Worm (Caenorhabditis elegans) whole organism, L4/young adult: ENCODE results near the gene nlp-66.

Experiments used
- W03F9.2 ChIP-seq: fragments of 150-350 bp; optimal IDR thresholded peaks from 2 replicates; lab custom pipeline; 2014; ENCODE audit warnings: missing biosample characterization, missing genetic modification characterization
- dao-5 ChIP-seq: sonication (generic microtip); optimal IDR thresholded peaks from 2 replicates; lab custom pipeline; 2016; ENCODE audit warnings: missing genotype, missing genetic modification characterization, moderate library complexity, missing compliant biosample characterization
- him-1 ChIP-seq: sonication (generic microtip); optimal IDR thresholded peaks from 2 replicates; lab custom pipeline; 2016; ENCODE audit warnings: missing genotype, missing genetic modification reagents, missing genetic modification characterization, missing compliant biosample characterization

Gene nlp-66

ce11 chrX:11116723-11117122 lies at the start of gene nlp-66:
nlp-66 (minus strand) TSS chrX:11116823.
- no peak for TF ChIP-seq dao-5 (tag; lab: Kevin White, UChicago)
- no peak for TF ChIP-seq him-1 (tag; lab: Kevin White, UChicago)
- no peak for TF ChIP-seq W03F9.2

DNA sequence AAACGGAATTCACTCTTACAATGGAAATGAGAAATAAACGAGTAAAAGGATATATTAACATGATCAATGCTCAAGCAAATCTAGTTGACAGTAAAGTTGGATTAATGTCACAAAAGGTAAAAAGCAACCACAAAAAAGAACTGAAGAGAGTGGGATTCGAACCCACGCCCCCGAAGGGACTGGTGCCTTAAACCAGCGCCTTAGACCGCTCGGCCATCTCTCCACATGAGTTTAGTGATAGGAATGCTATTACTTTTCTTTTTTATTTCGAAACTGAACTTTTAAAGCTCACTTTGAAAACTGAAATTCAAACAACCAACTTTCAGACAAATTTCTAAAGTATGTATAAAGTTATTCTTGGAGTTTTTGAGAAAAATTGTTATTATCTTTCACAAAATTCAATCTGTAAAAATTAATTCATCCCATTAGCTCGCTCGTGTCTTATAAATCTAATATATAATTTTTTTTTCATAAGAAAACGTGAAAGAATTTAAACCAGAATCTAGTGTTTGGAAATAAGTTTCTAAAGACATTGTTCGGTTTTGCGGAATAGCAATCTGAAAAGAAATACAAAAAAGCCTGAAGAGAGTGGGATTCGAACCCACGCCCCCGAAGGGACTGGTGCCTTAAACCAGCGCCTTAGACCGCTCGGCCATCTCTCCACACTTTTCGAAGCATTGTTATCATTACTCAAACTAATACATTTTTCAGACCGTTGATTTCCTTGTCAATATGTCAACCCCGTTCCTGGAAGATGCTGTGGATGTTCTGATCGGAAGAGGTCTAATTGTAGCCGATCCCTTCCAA lies 46.4 kb upstream of the nlp-66 start:
- TF ChIP-seq him-1 (tag; lab: Kevin White, UChicago): no peak

- TF ChIP-seq W03F9.2 (no peak), him-1 (tag; lab: Kevin White, UChicago) (no peak), dao-5 (tag; lab: Kevin White, UChicago) (no peak)
Observed at ce11 chrX:11160537-11160936, 43.9 kb upstream of the nlp-66 start, which contains the start of gene C05C9.1. C05C9.1 (plus strand) TSS chrX:11160837.

DNA sequence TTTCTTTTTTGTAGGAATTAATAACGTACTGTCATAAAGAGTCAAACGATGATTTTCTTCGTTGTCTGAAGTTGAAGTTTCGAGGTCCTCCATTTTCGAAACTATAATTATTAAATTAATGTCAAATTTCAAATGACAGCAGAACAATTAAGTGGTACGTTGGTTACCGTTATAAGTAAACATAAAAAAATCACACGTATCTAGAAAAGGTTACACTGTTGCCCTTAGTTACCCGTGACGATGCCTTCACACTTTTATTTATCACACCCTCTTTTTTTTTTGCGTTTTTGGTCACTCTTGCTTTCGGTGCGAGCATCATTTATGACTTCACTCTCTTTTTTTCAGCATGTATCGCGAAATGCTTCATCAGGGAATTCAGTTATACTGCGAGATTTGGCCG lies 36.1 kb upstream of the nlp-66 start, which contains the start of the genes C05C9.3 and C05C9.2:
Gene C05C9.3, minus strand, starts transcription at position 101 of the 400 bp plus-strand sequence.
Gene C05C9.2, plus strand, starts transcription at position 346 of the 400 bp plus-strand sequence.
- no peak for TF ChIP-seq W03F9.2
- TF ChIP-seq dao-5 (tag; lab: Kevin White, UChicago): no peak
- TF ChIP-seq him-1 (tag; lab: Kevin White, UChicago): no peak

DNA sequence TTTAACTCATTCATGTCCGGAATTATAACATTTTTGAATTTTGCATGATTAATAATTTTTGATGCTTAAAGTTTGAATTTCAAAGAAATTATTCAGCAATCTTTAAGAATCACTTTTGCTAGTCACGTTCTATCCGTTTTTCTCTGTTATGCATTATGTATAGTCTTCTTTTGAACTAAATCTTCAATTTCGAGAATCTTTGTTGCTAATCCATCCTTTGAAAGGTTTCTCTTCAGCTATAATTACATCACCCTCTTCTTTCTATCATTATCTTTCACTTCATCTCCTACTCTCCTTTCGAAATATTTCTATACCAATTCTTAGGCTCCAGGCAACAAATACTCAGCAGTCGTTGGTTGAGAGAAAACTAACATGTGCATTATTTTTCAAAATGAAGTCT lies 34.9 kb upstream of the nlp-66 start:
- no peak for TF ChIP-seq him-1 (tag; lab: Kevin White, UChicago)
- no peak for TF ChIP-seq dao-5 (tag; lab: Kevin White, UChicago)
- TF ChIP-seq W03F9.2: no peak

DNA sequence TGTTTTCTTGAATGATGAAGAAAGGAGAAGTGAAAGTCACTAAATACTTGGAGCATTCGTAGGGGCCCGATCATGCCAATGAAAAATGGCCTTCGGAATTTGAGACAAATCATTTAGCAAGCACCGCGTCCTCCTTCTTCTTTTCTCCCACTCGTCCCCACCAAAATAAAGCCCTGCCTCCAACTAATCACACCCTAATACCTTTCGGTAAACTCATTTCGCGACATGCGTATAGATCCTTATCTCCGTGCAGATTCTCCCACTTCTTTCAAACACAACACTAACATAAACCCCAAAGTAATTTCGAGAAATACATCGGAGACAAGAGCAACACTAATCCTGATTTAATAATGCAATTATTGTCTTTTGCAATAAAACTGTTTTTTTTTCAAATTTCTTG lies 21.0 kb upstream of the nlp-66 start:
- TF ChIP-seq W03F9.2 (no peak), dao-5 (tag; lab: Kevin White, UChicago) (no peak), him-1 (tag; lab: Kevin White, UChicago) (no peak)

ce11 chrX:11136988-11137387 lies 20.4 kb upstream of the nlp-66 start:
- TF ChIP-seq him-1 (tag; lab: Kevin White, UChicago) (no peak), W03F9.2 (no peak), dao-5 (tag; lab: Kevin White, UChicago) (no peak)

DNA sequence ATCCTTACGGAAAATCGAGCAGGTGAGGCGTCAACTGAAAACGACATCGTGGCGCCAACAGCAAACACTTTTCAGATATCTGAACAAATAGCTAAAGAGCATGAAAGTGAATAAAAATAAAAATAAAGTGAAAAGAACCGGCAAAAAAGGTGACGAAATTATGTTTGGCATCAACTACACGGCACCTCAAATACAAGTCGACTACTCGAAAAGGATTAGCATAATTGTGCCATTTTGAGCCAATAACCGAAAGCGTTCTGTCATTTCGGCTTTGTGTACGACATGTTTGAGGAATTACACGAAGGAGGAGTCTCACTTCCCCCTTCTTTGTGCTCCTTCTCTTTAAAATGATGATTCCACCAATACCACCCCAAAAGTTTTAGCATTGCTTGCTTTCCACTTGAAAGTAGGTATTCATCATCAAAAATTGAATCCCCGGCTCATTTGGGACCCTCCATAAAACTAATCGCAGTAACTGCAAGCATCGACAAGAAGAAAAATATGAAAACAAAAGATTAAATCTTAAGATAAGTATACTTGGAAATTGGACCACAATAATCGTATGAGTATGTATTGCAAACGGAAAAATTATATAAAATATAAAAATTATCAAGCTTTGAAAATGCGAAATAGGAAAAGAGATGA lies 18.2 kb upstream of the nlp-66 start:
- TF ChIP-seq W03F9.2 (no peak), dao-5 (tag; lab: Kevin White, UChicago) (no peak), him-1 (tag; lab: Kevin White, UChicago) (no peak)

- no peak for TF ChIP-seq him-1 (tag; lab: Kevin White, UChicago)
- TF ChIP-seq dao-5 (tag; lab: Kevin White, UChicago): no peak
- TF ChIP-seq W03F9.2: no peak
Observed at ce11 chrX:11132260-11132659, 15.6 kb upstream of the nlp-66 start.

- TF ChIP-seq dao-5 (tag; lab: Kevin White, UChicago) (no peak), W03F9.2 (no peak), him-1 (tag; lab: Kevin White, UChicago) (no peak)
Observed at ce11 chrX:11126259-11126658, 9.6 kb upstream of the nlp-66 start.

DNA sequence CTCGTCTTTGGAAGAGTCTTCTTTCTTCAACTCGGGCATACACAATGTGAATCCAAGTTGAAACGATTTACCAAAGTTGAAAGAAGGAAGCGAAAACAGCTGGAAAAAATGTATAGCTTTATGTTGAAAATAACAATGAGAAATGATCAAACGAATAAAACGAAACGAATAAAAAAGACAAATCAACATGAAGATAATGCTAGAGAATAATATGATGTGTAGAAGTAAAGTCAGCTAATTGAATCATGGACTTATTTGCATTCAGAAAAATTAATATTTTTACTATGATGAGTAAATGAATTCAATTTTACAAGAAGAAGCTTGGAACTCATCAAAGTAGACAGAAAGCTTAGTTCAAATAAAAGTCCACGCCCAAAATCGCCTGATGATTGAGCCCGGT lies 8.9 kb upstream of the nlp-66 start, which contains the start of gene alr-1:
Gene alr-1, minus strand, starts transcription at position 101 of the 400 bp plus-strand sequence.
- no peak for TF ChIP-seq dao-5 (tag; lab: Kevin White, UChicago)
- no peak for TF ChIP-seq him-1 (tag; lab: Kevin White, UChicago)

DNA sequence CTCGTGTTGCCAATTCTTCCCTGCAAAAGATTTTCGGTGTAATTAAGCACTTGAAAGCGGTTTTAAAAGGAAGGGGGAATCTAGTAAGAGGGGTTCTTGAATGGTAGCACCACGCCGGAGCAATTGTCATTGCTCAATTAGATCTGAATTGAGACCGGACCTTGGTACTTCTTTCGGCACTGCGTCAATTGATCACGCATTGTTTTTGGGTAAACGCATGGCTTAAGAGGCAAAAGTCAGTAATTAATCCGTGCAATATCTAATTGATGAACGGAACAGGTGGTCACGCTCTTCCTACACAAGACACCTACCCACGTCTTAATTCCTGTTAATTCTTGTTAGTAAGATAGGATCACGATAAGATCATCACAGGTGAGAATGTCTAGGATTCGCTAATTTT lies 7.4 kb upstream of the nlp-66 start:
- TF ChIP-seq him-1 (tag; lab: Kevin White, UChicago) (no peak), W03F9.2 (no peak), dao-5 (tag; lab: Kevin White, UChicago) (no peak)

ce11 chrX:11122412-11122811 lies 5.8 kb upstream of the nlp-66 start:
- TF ChIP-seq dao-5 (tag; lab: Kevin White, UChicago): no peak
- TF ChIP-seq him-1 (tag; lab: Kevin White, UChicago): no peak
- no peak for TF ChIP-seq W03F9.2

DNA sequence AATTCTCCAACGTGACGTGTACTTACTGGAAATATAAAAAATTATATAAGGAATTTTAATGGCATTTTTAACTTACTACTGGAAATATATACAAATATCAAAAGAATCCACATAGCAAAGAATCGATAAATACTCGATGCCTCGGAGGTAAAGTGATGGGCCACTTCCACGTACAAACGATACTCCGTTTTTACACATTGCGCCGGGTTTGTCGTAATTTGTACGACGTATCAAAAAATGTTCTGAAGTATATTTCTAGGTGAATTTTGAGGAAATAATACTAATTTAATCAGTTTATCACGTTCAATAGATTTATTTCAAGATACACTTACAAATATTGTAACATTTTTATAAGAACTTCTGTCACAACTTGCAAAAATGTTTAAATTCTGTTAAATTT lies 4.2 kb upstream of the nlp-66 start, which contains the start of gene R08B4.3:
Gene R08B4.3, minus strand, starts transcription at position 198 of the 400 bp plus-strand sequence.
- no peak for TF ChIP-seq W03F9.2
- no peak for TF ChIP-seq him-1 (tag; lab: Kevin White, UChicago)
- TF ChIP-seq dao-5 (tag; lab: Kevin White, UChicago): no peak
